Worm (Caenorhabditis elegans) whole organism, L2 larva: ENCODE measurements around the gene spe-49.

Experiments
- C34F6.9 ChIP-seq: fragments of 150-350 bp; optimal IDR thresholded peaks from 2 replicates; lab custom pipeline; 2014; ENCODE audit warnings: missing biosample characterization, missing genetic modification characterization
- F13H6.1 ChIP-seq: sonication (generic microtip); optimal IDR thresholded peaks from 2 replicates; lab custom pipeline; 2016; ENCODE audit warnings: missing genetic modification characterization, missing compliant biosample characterization
- alr-1 ChIP-seq: fragments of 150-350 bp; optimal IDR thresholded peaks from 2 replicates; lab custom pipeline; 2014; ENCODE audit warnings: missing biosample characterization, missing genetic modification characterization
- aly-2 ChIP-seq: fragments of 150-350 bp; optimal IDR thresholded peaks from 2 replicates; lab custom pipeline; 2014; ENCODE audit warnings: missing biosample characterization, missing genetic modification characterization
- ama-1 ChIP-seq: fragments of 150-350 bp; optimal IDR thresholded peaks from 2 replicates; lab custom pipeline; 2018; ENCODE audit warnings: inconsistent platforms
- blmp-1 ChIP-seq: sonication (generic microtip); optimal IDR thresholded peaks from 2 replicates; lab custom pipeline; 2017; ENCODE audit warnings: missing genetic modification characterization, mild to moderate bottlenecking, missing compliant biosample characterization, antibody characterized with exemption, moderate library complexity; ENCODE audit not compliant: insufficient read depth
- ceh-16 ChIP-seq: fragments of 150-350 bp; optimal IDR thresholded peaks from 2 replicates; lab custom pipeline; 2014; ENCODE audit warnings: missing biosample characterization, missing genetic modification characterization
- ceh-82 ChIP-seq: fragments of 150-350 bp; optimal IDR thresholded peaks from 2 replicates; lab custom pipeline; 2014; ENCODE audit warnings: missing biosample characterization, missing genetic modification characterization
- crh-2 ChIP-seq: sonication (generic microtip); optimal IDR thresholded peaks from 2 replicates; lab custom pipeline; 2017; ENCODE audit warnings: missing biosample characterization, missing genetic modification characterization
- egl-27 ChIP-seq: sonication (generic microtip); optimal IDR thresholded peaks from 3 replicates; lab custom pipeline; 2017; ENCODE audit warnings: missing biosample characterization, missing genetic modification reagents, missing genetic modification characterization
- elt-1 ChIP-seq: fragments of 150-350 bp; optimal IDR thresholded peaks from 2 replicates; lab custom pipeline; 2014; ENCODE audit warnings: missing biosample characterization, missing genetic modification characterization
- fos-1 ChIP-seq: fragments of 150-350 bp; optimal IDR thresholded peaks from 2 replicates; lab custom pipeline; 2014; ENCODE audit warnings: missing biosample characterization, missing genetic modification characterization
- gmeb-1 ChIP-seq: fragments of 150-350 bp; optimal IDR thresholded peaks from 2 replicates; lab custom pipeline; 2014; ENCODE audit warnings: missing biosample characterization, missing genetic modification characterization
- lin-11 ChIP-seq: fragments of 150-350 bp; sonication (generic microtip); optimal IDR thresholded peaks from 2 replicates; lab custom pipeline; 2014; ENCODE audit warnings: missing biosample characterization, missing genetic modification characterization, inconsistent platforms, mixed read lengths
- lin-13 ChIP-seq: fragments of 150-350 bp; optimal IDR thresholded peaks from 2 replicates; lab custom pipeline; 2014; ENCODE audit warnings: missing biosample characterization, missing genetic modification reagents, missing genetic modification characterization
- lsy-2 ChIP-seq, 2 experiments: fragments of 150-350 bp in 1 of 2; sonication (generic microtip) in 1 of 2; optimal IDR thresholded peaks; 2 replicates each; lab custom pipeline; 2014 to 2017; ENCODE audit warnings: missing biosample characterization in 2 of 2, missing genetic modification characterization in 2 of 2
- mab-5 ChIP-seq: fragments of 150-350 bp; optimal IDR thresholded peaks from 2 replicates; lab custom pipeline; 2014; ENCODE audit warnings: missing biosample characterization, missing genetic modification characterization
- mbf-1 ChIP-seq: sonication (generic microtip); optimal IDR thresholded peaks from 2 replicates; lab custom pipeline; 2017; ENCODE audit warnings: missing biosample characterization, missing genetic modification characterization
- nhr-10 ChIP-seq: sonication (generic microtip); optimal IDR thresholded peaks from 2 replicates; lab custom pipeline; 2017; ENCODE audit warnings: missing biosample characterization, missing genetic modification characterization
- nhr-11 ChIP-seq: fragments of 150-350 bp; optimal IDR thresholded peaks from 2 replicates; lab custom pipeline; 2014; ENCODE audit warnings: missing biosample characterization, missing genetic modification characterization
- nhr-129 ChIP-seq: fragments of 150-350 bp; optimal IDR thresholded peaks from 2 replicates; lab custom pipeline; 2014; ENCODE audit warnings: missing biosample characterization, missing genetic modification characterization
- nhr-21 ChIP-seq: fragments of 150-350 bp; optimal IDR thresholded peaks from 2 replicates; lab custom pipeline; 2014; ENCODE audit warnings: missing biosample characterization, missing genetic modification characterization
- nhr-237 ChIP-seq: fragments of 150-350 bp; optimal IDR thresholded peaks from 2 replicates; lab custom pipeline; 2014; ENCODE audit warnings: missing biosample characterization, missing genetic modification characterization
- nhr-25 ChIP-seq: fragments of 150-350 bp; sonication (generic microtip); optimal IDR thresholded peaks from 3 replicates; lab custom pipeline; 2014; ENCODE audit warnings: missing biosample characterization, missing genetic modification characterization
- sma-3 ChIP-seq: sonication (generic microtip); optimal IDR thresholded peaks from 2 replicates; lab custom pipeline; 2016; ENCODE audit warnings: missing genetic modification reagents, missing genetic modification characterization, missing compliant biosample characterization
- sma-9 ChIP-seq, 2 experiments: fragments of 150-350 bp in 1 of 2; sonication (generic microtip) in 1 of 2; optimal IDR thresholded peaks; 2 replicates each; lab custom pipeline; 2014 to 2016; ENCODE audit warnings: missing genetic modification characterization in 2 of 2, mild to moderate bottlenecking in 1 of 2, missing biosample characterization in 1 of 2, missing compliant biosample characterization in 1 of 2, missing genetic modification reagents in 1 of 2, moderate library complexity in 1 of 2
- unc-62 ChIP-seq: fragments of 150-350 bp; optimal IDR thresholded peaks from 2 replicates; lab custom pipeline; 2014; ENCODE audit warnings: missing biosample characterization, missing genetic modification reagents, missing genetic modification characterization
- zag-1 ChIP-seq: fragments of 150-350 bp; optimal IDR thresholded peaks from 2 replicates; lab custom pipeline; 2014; ENCODE audit warnings: missing biosample characterization, missing genetic modification characterization
- ztf-1 ChIP-seq: fragments of 200-800 bp; sonication (Bioruptor generic); conservative IDR thresholded peaks from 2 replicates; pipeline ENCODE4 v1.3.6; 2022; ENCODE audit warnings: missing genetic modification characterization, missing compliant biosample characterization
- ztf-11 ChIP-seq: sonication (generic microtip); optimal IDR thresholded peaks from 2 replicates; lab custom pipeline; 2017; ENCODE audit warnings: missing biosample characterization, missing genetic modification characterization
- ztf-4 ChIP-seq: fragments of 150-350 bp; optimal IDR thresholded peaks from 2 replicates; lab custom pipeline; 2014; ENCODE audit warnings: missing biosample characterization, missing genetic modification characterization

Gene spe-49

ce11 chrV:6277178-6277834 is 3.9 kb upstream of the spe-49 start:
- TF ChIP-seq ztf-1 (GFP tag; lab: Robert Waterston, UW) (no peak), mab-5 (tag; lab: Kevin White, UChicago) (no peak), lin-11 (tag; lab: Kevin White, UChicago) (no peak), nhr-21 (tag; lab: Kevin White, UChicago) (peak; percentile 37), ama-1 (lab: Kevin White, UChicago) (peak; percentile 30), ceh-82 (tag; lab: Kevin White, UChicago) (no peak), nhr-129 (tag; lab: Kevin White, UChicago) (no peak), sma-9 (GFP tag; optimal IDR thresholded peaks at IDR 0.05; lab: Kevin White, UChicago) (peak; percentile 17), sma-9 (tag; optimal IDR thresholded peaks at IDR 0.05; lab: Kevin White, UChicago) (no peak), C34F6.9 (tag; lab: Kevin White, UChicago) (no peak), ceh-16 (tag; lab: Kevin White, UChicago) (no peak), nhr-11 (tag; lab: Kevin White, UChicago) (no peak), fos-1 (tag; lab: Kevin White, UChicago) (no peak)

ce11 chrV:6278117-6279081 is 2.8 kb upstream of the spe-49 start, which contains the start of gene fil-2:
fil-2 (plus strand) TSS chrV:6279031.
- TF ChIP-seq F13H6.1 (tag; lab: Kevin White, UChicago): no peak
- no peak for TF ChIP-seq nhr-237
- peak; percentile 43 for TF ChIP-seq nhr-25 (tag; lab: Kevin White, UChicago)
- no peak for TF ChIP-seq alr-1 (tag; lab: Kevin White, UChicago)
- TF ChIP-seq ama-1 (lab: Kevin White, UChicago): peak; percentile 29
- no peak for TF ChIP-seq ztf-11
- peak; percentile 62 for TF ChIP-seq blmp-1 (tag; lab: Kevin White, UChicago)
- TF ChIP-seq sma-3: no peak
- no peak for TF ChIP-seq ztf-1 (GFP tag; lab: Robert Waterston, UW)
- TF ChIP-seq unc-62 (GFP tag; lab: Kevin White, UChicago): no peak
- TF ChIP-seq ztf-4 (tag; lab: Kevin White, UChicago): peak; percentile 29
- TF ChIP-seq ceh-16 (tag; lab: Kevin White, UChicago): no peak
- peak; percentile 13 for TF ChIP-seq lin-13 (GFP tag; lab: Kevin White, UChicago)
- TF ChIP-seq sma-9 (GFP tag; optimal IDR thresholded peaks at IDR 0.05; lab: Kevin White, UChicago): peak; percentile 44
- TF ChIP-seq sma-9 (tag; optimal IDR thresholded peaks at IDR 0.05; lab: Kevin White, UChicago): no peak
- TF ChIP-seq aly-2 (tag; lab: Kevin White, UChicago): no peak
- TF ChIP-seq nhr-11 (tag; lab: Kevin White, UChicago): no peak
- TF ChIP-seq gmeb-1 (tag; lab: Kevin White, UChicago): peak; percentile 67
- TF ChIP-seq egl-27 (tag; lab: Kevin White, UChicago): no peak
- peak; percentile 14 for TF ChIP-seq fos-1 (tag; lab: Kevin White, UChicago)
- TF ChIP-seq nhr-10: no peak
- peak; percentile 12 for TF ChIP-seq nhr-21 (tag; lab: Kevin White, UChicago)
- TF ChIP-seq crh-2 (tag; lab: Kevin White, UChicago): peak; percentile 32

DNA sequence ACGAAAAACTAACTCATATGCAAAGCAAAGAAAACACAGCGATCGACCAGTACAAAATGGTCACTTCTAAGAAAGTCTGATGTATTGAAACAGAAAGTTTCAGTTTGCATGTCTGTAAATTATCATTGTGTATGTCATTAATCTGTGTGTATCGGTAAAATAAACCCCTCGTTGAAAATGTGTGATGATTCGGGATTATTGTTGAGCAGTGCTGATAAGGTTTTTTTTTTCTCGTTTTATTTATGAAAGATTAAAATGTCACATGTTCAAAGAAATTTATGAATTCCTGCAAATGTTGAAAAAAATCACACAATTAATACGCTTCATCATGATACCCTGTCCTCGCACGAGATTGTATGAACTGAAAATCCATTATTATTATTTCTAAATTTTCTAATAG is 1.1 kb upstream of the spe-49 start:
- TF ChIP-seq ztf-11: no peak
- TF ChIP-seq sma-9 (GFP tag; optimal IDR thresholded peaks at IDR 0.05; lab: Kevin White, UChicago): peak; percentile 27
- TF ChIP-seq sma-9 (tag; optimal IDR thresholded peaks at IDR 0.05; lab: Kevin White, UChicago): no peak
- TF ChIP-seq elt-1 (tag; lab: Kevin White, UChicago): no peak
- TF ChIP-seq nhr-21 (tag; lab: Kevin White, UChicago): no peak
- TF ChIP-seq mbf-1: no peak
- no peak for TF ChIP-seq nhr-237
- no peak for TF ChIP-seq zag-1

ce11 chrV:6286343-6286742 is 5.2 kb downstream of the spe-49 start, which contains the start of gene srn-1:
srn-1 (minus strand) TSS chrV:6286443.
- TF ChIP-seq ceh-16 (tag; lab: Kevin White, UChicago) (no peak), egl-27 (tag; lab: Kevin White, UChicago) (no peak), lin-13 (GFP tag; lab: Kevin White, UChicago) (no peak), lsy-2 (tag; optimal IDR thresholded peaks at IDR 0.05; lab: Kevin White, UChicago) (no peak), nhr-21 (tag; lab: Kevin White, UChicago) (no peak)
